Worm (Caenorhabditis elegans) whole organism, L2 larva: ENCODE results near the gene tbh-1.

Experiments
- lin-39 ChIP-seq: fragments of 150-350 bp; optimal IDR thresholded peaks from 2 replicates; lab custom pipeline; 2014; ENCODE audit warnings: missing biosample characterization, missing genetic modification reagents, missing genetic modification characterization
- sem-4 ChIP-seq: fragments of 150-350 bp; optimal IDR thresholded peaks from 2 replicates; lab custom pipeline; 2014; ENCODE audit warnings: missing biosample characterization, missing genetic modification reagents, missing genetic modification characterization

- TF ChIP-seq lin-39 (tag; lab: Kevin White, UChicago) (no peak), sem-4 (tag; lab: Kevin White, UChicago) (no peak)
Observed at ce11 chrX:15485262-15485661, 19.4 kb downstream of the tbh-1 start.
